Fruit fly (Drosophila melanogaster) whole organism, adult: ENCODE results near the gene CG42526.

ENCODE experiments used
- CG1620 ChIP-seq: fragments of 200-800 bp; sonication (Bioruptor generic); optimal IDR thresholded peaks from 2 replicates; lab custom pipeline; 2016; ENCODE audit warnings: missing biosample characterization, missing genetic modification characterization
- CG33017 ChIP-seq: fragments of 200-800 bp; sonication (Bioruptor generic); optimal IDR thresholded peaks from 2 replicates; lab custom pipeline; 2018; ENCODE audit warnings: missing biosample characterization, mild to moderate bottlenecking, missing genetic modification characterization, moderate library complexity
- CG5204 ChIP-seq: fragments of 200-800 bp; sonication (Bioruptor generic); optimal IDR thresholded peaks from 2 replicates; lab custom pipeline; 2016; ENCODE audit warnings: missing biosample characterization, missing genetic modification characterization
- CG7101 ChIP-seq: fragments of 200-800 bp; sonication (Bioruptor generic); optimal IDR thresholded peaks from 2 replicates; lab custom pipeline; 2018; ENCODE audit warnings: missing biosample characterization, mild to moderate bottlenecking, missing genetic modification characterization, moderate library complexity
- Clk ChIP-seq: fragments of 200-800 bp; sonication (Bioruptor generic); optimal IDR thresholded peaks from 2 replicates; lab custom pipeline; 2017; ENCODE audit warnings: missing biosample characterization, missing genetic modification characterization
- Hr96 ChIP-seq: fragments of 200-800 bp; sonication (Bioruptor generic); optimal IDR thresholded peaks from 2 replicates; lab custom pipeline; 2016; ENCODE audit warnings: missing biosample characterization, missing genetic modification characterization
- Mnt ChIP-seq: fragments of 200-800 bp; sonication (Bioruptor generic); optimal IDR thresholded peaks from 2 replicates; lab custom pipeline; 2016; ENCODE audit warnings: missing biosample characterization, mild to moderate bottlenecking, missing genetic modification characterization
- bab1 ChIP-seq: fragments of 200-800 bp; sonication (Bioruptor generic); optimal IDR thresholded peaks from 3 replicates; lab custom pipeline; 2019; ENCODE audit warnings: missing biosample characterization, mild to moderate bottlenecking, missing genetic modification characterization, moderate library complexity
- kay ChIP-seq: fragments of 200-800 bp; sonication (Bioruptor generic); peaks from one replicate; lab custom pipeline; 2016; ENCODE audit warnings: missing biosample characterization, missing genetic modification characterization, borderline replicate concordance
- ovo ChIP-seq: fragments of 200-800 bp; sonication (Bioruptor generic); optimal IDR thresholded peaks from 2 replicates; lab custom pipeline; 2016; ENCODE audit warnings: missing biosample characterization, missing genetic modification characterization
- pad ChIP-seq: fragments of 200-800 bp; sonication (Bioruptor generic); optimal IDR thresholded peaks from 3 replicates; lab custom pipeline; 2017; ENCODE audit warnings: missing biosample characterization, missing genetic modification characterization, mild to moderate bottlenecking, moderate library complexity, missing genetic modification reagents
- tj ChIP-seq: fragments of 200-800 bp; sonication (Bioruptor generic); optimal IDR thresholded peaks from 3 replicates; lab custom pipeline; 2017; ENCODE audit warnings: missing biosample characterization, mild to moderate bottlenecking, missing genetic modification characterization, moderate library complexity
- toe ChIP-seq: fragments of 200-800 bp; sonication (Bioruptor generic); optimal IDR thresholded peaks from 2 replicates; lab custom pipeline; 2016; ENCODE audit warnings: missing biosample characterization, missing genetic modification characterization

DNA sequence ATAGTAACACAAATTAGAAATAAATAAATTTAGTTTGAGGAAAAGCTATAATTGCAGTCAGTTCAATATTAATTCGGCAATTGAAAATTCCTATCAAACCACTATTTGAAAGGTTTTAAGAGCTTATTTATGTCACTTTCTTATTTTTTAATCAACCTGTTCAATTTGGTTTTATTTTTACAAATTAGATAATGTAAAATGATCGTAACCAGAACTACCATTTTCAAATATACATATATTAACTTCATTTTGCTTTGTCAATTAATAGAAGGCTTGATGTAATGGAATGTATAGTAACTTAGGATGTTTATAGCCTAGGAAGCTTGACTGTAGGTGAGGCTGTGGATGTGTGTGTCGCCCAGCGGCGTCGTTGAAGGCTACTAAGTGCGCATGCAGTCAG, 31.4 kb upstream of the CG42526 start:
- TF ChIP-seq kay (GFP tag; lab: Kevin White, UChicago) = no peak
- no peak for TF ChIP-seq Hr96 (GFP tag; lab: Kevin White, UChicago)
- no peak for TF ChIP-seq bab1 (GFP tag; lab: Kevin White, UChicago)
- TF ChIP-seq tj (GFP tag; lab: Kevin White, UChicago) = no peak
- TF ChIP-seq CG1620 (GFP tag; lab: Kevin White, UChicago) = no peak
- peak; percentile 57 for TF ChIP-seq CG5204 (GFP tag; lab: Kevin White, UChicago)
- TF ChIP-seq CG33017 = peak; percentile 32
- TF ChIP-seq toe (GFP tag; lab: Kevin White, UChicago) = peak; percentile 42
- TF ChIP-seq Clk (GFP tag; lab: Kevin White, UChicago) = peak; percentile 32
- TF ChIP-seq Mnt = no peak
- TF ChIP-seq CG7101 (tag; lab: Kevin White, UChicago) = peak; percentile 9
- no peak for TF ChIP-seq pad (GFP tag; lab: Kevin White, UChicago)
- TF ChIP-seq ovo (GFP tag; lab: Kevin White, UChicago) = no peak
